Worm (Caenorhabditis elegans): ENCODE measurements around the gene Y64G10A.2.

DNA sequence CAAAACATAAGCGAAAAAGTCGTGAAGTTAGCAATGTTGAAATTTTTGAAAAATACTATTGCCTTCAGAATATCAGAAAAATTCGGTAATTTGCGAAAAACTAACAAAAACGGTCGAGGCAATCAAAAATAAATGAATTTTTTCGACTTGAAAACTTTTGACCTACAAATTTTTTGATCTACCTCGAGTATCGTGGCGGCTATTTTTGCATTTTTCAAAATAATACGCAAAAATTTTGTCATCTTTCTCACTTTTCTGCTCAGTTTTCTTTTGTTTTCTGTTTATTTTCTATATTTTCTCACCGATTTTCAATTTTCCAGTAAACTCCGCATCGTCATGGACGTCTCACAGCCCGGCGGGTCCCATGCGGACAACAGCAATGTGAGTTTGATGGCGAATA lies 28.5 kb downstream of the Y64G10A.2 start:
- TF ChIP-seq elt-3 (tag; optimal IDR thresholded peaks at IDR 0.05) (no peak), snpc-4 (tag; optimal IDR thresholded peaks at IDR 0.05) (no peak), unc-62 (GFP tag; optimal IDR thresholded peaks at IDR 0.05) (no peak), nhr-12 (tag; optimal IDR thresholded peaks at IDR 0.05) (no peak), ces-1 (GFP tag; optimal IDR thresholded peaks at IDR 0.05) (no peak), nhr-76 (tag; optimal IDR thresholded peaks at IDR 0.05) (no peak), M03D4.4 (tag; optimal IDR thresholded peaks at IDR 0.05) (no peak), flh-1 (GFP tag; optimal IDR thresholded peaks at IDR 0.05) (no peak), lin-13 (tag; optimal IDR thresholded peaks at IDR 0.05) (no peak), nhr-237 (tag; optimal IDR thresholded peaks at IDR 0.05) (no peak)
